Worm (Caenorhabditis elegans) whole organism, L3 larva: ENCODE measurements around the gene F36F12.1.

Experiments
- R02D3.7 ChIP-seq: fragments of 150-350 bp; optimal IDR thresholded peaks from 2 replicates; lab custom pipeline; 2014; ENCODE audit warnings: missing biosample characterization, missing genetic modification characterization
- ZK546.5 ChIP-seq: sonication (generic microtip); optimal IDR thresholded peaks from 2 replicates; lab custom pipeline; 2017; ENCODE audit warnings: missing biosample characterization, missing genetic modification characterization
- aly-2 ChIP-seq: fragments of 150-350 bp; optimal IDR thresholded peaks from 2 replicates; lab custom pipeline; 2014; ENCODE audit warnings: missing biosample characterization, missing genetic modification characterization
- ama-1 ChIP-seq: fragments of 150-350 bp; optimal IDR thresholded peaks from 2 replicates; lab custom pipeline; 2018
- ceh-16 ChIP-seq: sonication (generic microtip); optimal IDR thresholded peaks from 2 replicates; lab custom pipeline; 2017; ENCODE audit warnings: missing biosample characterization, missing genetic modification characterization
- ceh-28 ChIP-seq: fragments of 150-350 bp; optimal IDR thresholded peaks from 2 replicates; lab custom pipeline; 2014; ENCODE audit warnings: missing biosample characterization, missing genetic modification reagents, missing genetic modification characterization
- ceh-82 ChIP-seq: fragments of 150-350 bp; optimal IDR thresholded peaks from 2 replicates; lab custom pipeline; 2014; ENCODE audit warnings: missing biosample characterization, missing genetic modification characterization
- ceh-9 ChIP-seq: sonication (generic microtip); optimal IDR thresholded peaks from 2 replicates; lab custom pipeline; 2018; ENCODE audit warnings: missing biosample characterization, missing genetic modification characterization
- daf-12 ChIP-seq: fragments of 150-350 bp; optimal IDR thresholded peaks from 2 replicates; lab custom pipeline; 2014; ENCODE audit warnings: missing biosample characterization, missing genetic modification reagents, missing genetic modification characterization
- egl-27 ChIP-seq: sonication (generic microtip); optimal IDR thresholded peaks from 4 replicates; lab custom pipeline; 2017; ENCODE audit warnings: missing biosample characterization, missing genetic modification reagents, missing genetic modification characterization
- egl-5 ChIP-seq: fragments of 150-350 bp; optimal IDR thresholded peaks from 2 replicates; lab custom pipeline; 2017; ENCODE audit warnings: missing biosample characterization, missing genetic modification reagents, missing genetic modification characterization, inconsistent platforms
- elt-3 ChIP-seq, 3 experiments: fragments of 150-350 bp in 1 of 3; sonication (generic microtip) in 2 of 3; optimal IDR thresholded peaks; 2 replicates in 2 of 3; 4 replicates in 1 of 3; lab custom pipeline; 2014 to 2017; ENCODE audit warnings: missing biosample characterization in 3 of 3, missing genetic modification characterization in 3 of 3
- eor-1 ChIP-seq, 2 experiments: fragments of 150-350 bp; optimal IDR thresholded peaks; 2 replicates each; lab custom pipeline; 2014 to 2018; ENCODE audit warnings: missing biosample characterization in 2 of 2, missing genetic modification characterization in 2 of 2
- fos-1 ChIP-seq: fragments of 150-350 bp; optimal IDR thresholded peaks from 2 replicates; lab custom pipeline; 2014; ENCODE audit warnings: missing biosample characterization, missing genetic modification characterization
- jun-1 ChIP-seq: fragments of 150-350 bp; optimal IDR thresholded peaks from 2 replicates; lab custom pipeline; 2014; ENCODE audit warnings: missing biosample characterization, missing genetic modification reagents, missing genetic modification characterization
- lin-15B ChIP-seq: fragments of 150-350 bp; optimal IDR thresholded peaks from 2 replicates; lab custom pipeline; 2014; ENCODE audit warnings: missing biosample characterization, missing genetic modification characterization
- lsy-12 ChIP-seq: sonication (generic microtip); optimal IDR thresholded peaks from 2 replicates; lab custom pipeline; 2016; ENCODE audit warnings: mild to moderate bottlenecking, missing genetic modification characterization, missing compliant biosample characterization
- mdl-1 ChIP-seq: fragments of 150-350 bp; optimal IDR thresholded peaks from 2 replicates; lab custom pipeline; 2014; ENCODE audit warnings: missing biosample characterization, missing genetic modification characterization
- mml-1 ChIP-seq: fragments of 150-350 bp; sonication (generic microtip); optimal IDR thresholded peaks from 3 replicates; lab custom pipeline; 2014; ENCODE audit warnings: missing biosample characterization, missing genetic modification characterization
- nfya-1 ChIP-seq: sonication (generic microtip); optimal IDR thresholded peaks from 2 replicates; lab custom pipeline; 2017; ENCODE audit warnings: missing genetic modification characterization, mild to moderate bottlenecking, missing compliant biosample characterization, antibody characterized with exemption, moderate library complexity; ENCODE audit not compliant: insufficient read depth
- nhr-11 ChIP-seq: fragments of 150-350 bp; optimal IDR thresholded peaks from 2 replicates; lab custom pipeline; 2014; ENCODE audit warnings: missing biosample characterization, missing genetic modification characterization
- nhr-12 ChIP-seq: fragments of 150-350 bp; optimal IDR thresholded peaks from 2 replicates; lab custom pipeline; 2014; ENCODE audit warnings: missing biosample characterization, missing genetic modification characterization
- nhr-23 ChIP-seq: fragments of 150-350 bp; optimal IDR thresholded peaks from 2 replicates; lab custom pipeline; 2014; ENCODE audit warnings: missing biosample characterization, missing genetic modification reagents, missing genetic modification characterization
- nhr-237 ChIP-seq: fragments of 150-350 bp; optimal IDR thresholded peaks from 2 replicates; lab custom pipeline; 2014; ENCODE audit warnings: missing biosample characterization, missing genetic modification characterization
- nhr-25 ChIP-seq: sonication (generic microtip); optimal IDR thresholded peaks from 2 replicates; lab custom pipeline; 2017; ENCODE audit warnings: missing biosample characterization, missing genetic modification characterization
- nhr-28 ChIP-seq: fragments of 150-350 bp; optimal IDR thresholded peaks from 2 replicates; lab custom pipeline; 2014; ENCODE audit warnings: missing biosample characterization, missing genetic modification characterization
- nhr-43 ChIP-seq: sonication (generic microtip); optimal IDR thresholded peaks from 2 replicates; lab custom pipeline; 2016; ENCODE audit warnings: mild to moderate bottlenecking, missing genetic modification characterization, missing compliant biosample characterization; ENCODE audit not compliant: poor library complexity, severe bottlenecking
- nhr-67 ChIP-seq: fragments of 150-350 bp; optimal IDR thresholded peaks from 2 replicates; lab custom pipeline; 2014; ENCODE audit warnings: missing biosample characterization, missing genetic modification characterization
- nhr-76 ChIP-seq: fragments of 150-350 bp; sonication (generic microtip); optimal IDR thresholded peaks from 5 replicates; lab custom pipeline; 2014; ENCODE audit warnings: missing biosample characterization, missing genetic modification characterization
- pha-4 ChIP-seq: fragments of 150-350 bp; optimal IDR thresholded peaks from 2 replicates; lab custom pipeline; 2014; ENCODE audit warnings: missing biosample characterization, missing genetic modification reagents, missing genetic modification characterization
- pqm-1 ChIP-seq: fragments of 150-350 bp; optimal IDR thresholded peaks from 2 replicates; lab custom pipeline; 2017; ENCODE audit warnings: missing biosample characterization, missing genetic modification characterization, inconsistent platforms
- sea-2 ChIP-seq: fragments of 150-350 bp; sonication (generic microtip); optimal IDR thresholded peaks from 4 replicates; lab custom pipeline; 2014; ENCODE audit warnings: missing biosample characterization, missing genetic modification reagents, missing genetic modification characterization
- skn-1 ChIP-seq: fragments of 150-350 bp; optimal IDR thresholded peaks from 2 replicates; lab custom pipeline; 2014; ENCODE audit warnings: missing biosample characterization, missing genetic modification characterization
- snpc-4 ChIP-seq: fragments of 150-350 bp; optimal IDR thresholded peaks from 2 replicates; lab custom pipeline; 2014; ENCODE audit warnings: missing biosample characterization, missing genetic modification characterization
- tbx-2 ChIP-seq: sonication (generic microtip); optimal IDR thresholded peaks from 2 replicates; lab custom pipeline; 2016; ENCODE audit warnings: mild to moderate bottlenecking, missing genetic modification characterization, missing compliant biosample characterization
- unc-39 ChIP-seq: sonication (generic microtip); optimal IDR thresholded peaks from 4 replicates; lab custom pipeline; 2017; ENCODE audit warnings: missing biosample characterization, missing genetic modification characterization
- unc-62 ChIP-seq: fragments of 150-350 bp; sonication (generic microtip); optimal IDR thresholded peaks from 4 replicates; lab custom pipeline; 2014; ENCODE audit warnings: missing biosample characterization, missing genetic modification reagents, missing genetic modification characterization
- zag-1 ChIP-seq: fragments of 150-350 bp; optimal IDR thresholded peaks from 2 replicates; lab custom pipeline; 2014; ENCODE audit warnings: missing biosample characterization, missing genetic modification characterization
- ztf-11 ChIP-seq: fragments of 150-350 bp; optimal IDR thresholded peaks from 2 replicates; lab custom pipeline; 2014; ENCODE audit warnings: missing biosample characterization, missing genetic modification characterization
- ztf-4 ChIP-seq: fragments of 150-350 bp; optimal IDR thresholded peaks from 2 replicates; lab custom pipeline; 2014; ENCODE audit warnings: missing biosample characterization, missing genetic modification characterization

Gene F36F12.1

DNA sequence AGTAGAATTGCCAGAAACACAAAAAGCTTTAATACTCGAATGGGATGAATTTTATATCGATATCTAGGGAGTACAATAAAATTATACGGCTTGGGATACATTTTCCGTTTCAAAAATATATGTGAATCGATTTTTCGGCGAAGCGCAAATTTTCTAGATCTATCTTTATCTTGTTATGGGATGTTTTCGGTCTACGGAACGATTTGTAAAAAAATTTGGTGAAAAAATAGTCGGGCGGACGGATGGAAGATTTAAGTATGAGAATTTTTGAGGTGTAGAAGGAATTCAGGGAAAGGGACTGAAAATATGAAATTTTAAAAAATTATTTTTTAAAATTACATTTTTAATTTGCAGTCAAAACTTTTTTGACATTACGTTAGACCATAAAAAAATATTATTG lies 3.0 kb upstream of the F36F12.1 start, which contains the start of gene F22F7.4:
F22F7.4 (minus strand) TSS at position 101 of the 400 bp plus-strand sequence.
- no peak for TF ChIP-seq nhr-237 (tag; lab: Kevin White, UChicago)
- no peak for TF ChIP-seq skn-1
- TF ChIP-seq eor-1 (tag; optimal IDR thresholded peaks at IDR 0.05; lab: Kevin White, UChicago) = no peak
- no peak for TF ChIP-seq egl-5 (tag; lab: Kevin White, UChicago)
- TF ChIP-seq sea-2 = no peak
- no peak for TF ChIP-seq nhr-23
- TF ChIP-seq nhr-76 (tag; lab: Kevin White, UChicago) = no peak
- TF ChIP-seq pha-4 = no peak
- TF ChIP-seq ama-1 = no peak
- no peak for TF ChIP-seq ztf-4
- TF ChIP-seq ztf-11 (tag; lab: Kevin White, UChicago) = no peak
- no peak for TF ChIP-seq jun-1 (tag; lab: Kevin White, UChicago)
- no peak for TF ChIP-seq R02D3.7 (tag; lab: Kevin White, UChicago)
- no peak for TF ChIP-seq ZK546.5 (tag; lab: Kevin White, UChicago)
- no peak for TF ChIP-seq aly-2 (tag; lab: Kevin White, UChicago)
- no peak for TF ChIP-seq nhr-28
- TF ChIP-seq mml-1 (tag; lab: Kevin White, UChicago) = no peak
- TF ChIP-seq snpc-4 = no peak

DNA sequence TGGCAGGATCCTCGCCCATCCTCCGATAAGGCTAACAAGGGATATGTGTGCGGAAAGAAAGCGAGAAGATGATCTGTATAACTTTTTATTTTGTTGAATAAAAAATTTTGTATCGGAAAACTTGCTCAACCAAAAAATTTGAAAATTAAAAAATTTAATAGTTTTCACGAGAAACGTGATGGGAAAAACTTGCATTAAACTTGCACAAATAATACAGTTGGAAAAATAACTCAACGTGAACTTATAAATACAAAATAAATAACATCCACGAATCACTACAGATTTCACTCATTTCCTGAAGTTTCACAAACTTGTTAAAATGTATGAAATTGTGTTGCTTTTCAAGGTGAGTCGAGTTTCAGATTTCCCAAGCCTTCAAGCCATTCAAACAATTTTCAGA lies 4.0 kb downstream of the F36F12.1 start, which contains the start of gene F36F12.7:
F36F12.7 (plus strand) TSS at position 301 of the 400 bp plus-strand sequence.
- TF ChIP-seq elt-3 (tag; optimal IDR thresholded peaks at IDR 0.05; lab: Kevin White, UChicago) (no peak), jun-1 (tag; lab: Kevin White, UChicago) (no peak), skn-1 (no peak), mml-1 (tag; lab: Kevin White, UChicago) (no peak), nhr-12 (tag; lab: Kevin White, UChicago) (no peak), ceh-9 (no peak), eor-1 (tag; optimal IDR thresholded peaks at IDR 0.05; lab: Kevin White, UChicago) (no peak), nhr-76 (tag; lab: Kevin White, UChicago) (no peak), nhr-25 (no peak), mdl-1 (no peak), egl-27 (tag; lab: Kevin White, UChicago) (no peak), nhr-23 (no peak), tbx-2 (no peak)
- TF ChIP-seq, all 47 proteins: peak for 0

DNA sequence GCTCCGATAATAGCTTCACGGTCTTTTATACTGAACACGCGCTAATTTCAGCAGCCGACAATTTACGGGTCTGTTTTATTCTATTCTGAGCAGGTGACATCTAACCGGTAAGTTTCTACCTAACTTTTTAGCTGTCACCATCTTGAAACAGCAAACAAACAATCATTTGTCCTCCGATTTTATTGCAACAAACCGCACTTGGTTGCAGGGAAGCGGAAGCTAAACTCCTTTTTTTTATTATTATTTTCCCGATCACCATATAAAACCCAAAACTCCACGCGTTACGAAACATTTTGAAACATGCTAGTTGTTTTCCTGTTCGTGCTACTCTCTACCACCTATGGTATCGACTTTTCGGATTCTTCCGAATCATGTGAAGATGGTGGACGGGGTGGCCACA lies 5.4 kb downstream of the F36F12.1 start, which contains the start of gene clec-208:
clec-208 (plus strand) TSS at position 301 of the 400 bp plus-strand sequence.
- TF ChIP-seq aly-2 (tag; lab: Kevin White, UChicago) = no peak
- no peak for TF ChIP-seq unc-62
- no peak for TF ChIP-seq ZK546.5 (tag; lab: Kevin White, UChicago)
- no peak for TF ChIP-seq nhr-11 (tag; lab: Kevin White, UChicago)
- TF ChIP-seq ztf-11 (tag; lab: Kevin White, UChicago) = no peak
- no peak for TF ChIP-seq unc-39 (tag; lab: Kevin White, UChicago)
- TF ChIP-seq lsy-12 (tag; lab: Kevin White, UChicago) = no peak
- no peak for TF ChIP-seq daf-12 (tag; lab: Kevin White, UChicago)
- no peak for TF ChIP-seq pqm-1
- no peak for TF ChIP-seq ceh-9

DNA sequence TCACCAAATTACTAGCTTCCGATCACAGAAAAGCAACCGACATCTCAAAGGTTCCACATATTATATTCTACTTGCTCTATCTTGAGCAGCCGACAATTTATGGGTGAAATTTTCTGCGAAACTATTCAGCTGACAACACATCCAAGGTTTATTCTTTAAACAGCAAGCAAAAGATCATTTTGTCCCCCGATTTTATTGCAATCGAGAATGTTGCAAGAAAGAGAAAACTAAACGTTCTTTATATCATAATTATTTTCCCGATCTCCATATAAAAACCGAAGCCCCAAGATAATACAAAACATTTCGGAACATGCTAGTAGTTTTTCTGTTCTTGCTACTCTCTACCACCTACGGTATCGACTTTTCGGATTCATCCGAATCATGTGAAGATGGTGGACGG lies 7.2 kb downstream of the F36F12.1 start, which contains the start of gene clec-207:
clec-207 (plus strand) TSS at position 301 of the 400 bp plus-strand sequence.
- TF ChIP-seq fos-1 (tag; lab: Kevin White, UChicago) (no peak), jun-1 (tag; lab: Kevin White, UChicago) (no peak), ceh-28 (tag; lab: Kevin White, UChicago) (no peak), nhr-23 (no peak), egl-27 (tag; lab: Kevin White, UChicago) (no peak), nhr-67 (no peak), nhr-12 (tag; lab: Kevin White, UChicago) (no peak), zag-1 (no peak), pha-4 (no peak)

DNA sequence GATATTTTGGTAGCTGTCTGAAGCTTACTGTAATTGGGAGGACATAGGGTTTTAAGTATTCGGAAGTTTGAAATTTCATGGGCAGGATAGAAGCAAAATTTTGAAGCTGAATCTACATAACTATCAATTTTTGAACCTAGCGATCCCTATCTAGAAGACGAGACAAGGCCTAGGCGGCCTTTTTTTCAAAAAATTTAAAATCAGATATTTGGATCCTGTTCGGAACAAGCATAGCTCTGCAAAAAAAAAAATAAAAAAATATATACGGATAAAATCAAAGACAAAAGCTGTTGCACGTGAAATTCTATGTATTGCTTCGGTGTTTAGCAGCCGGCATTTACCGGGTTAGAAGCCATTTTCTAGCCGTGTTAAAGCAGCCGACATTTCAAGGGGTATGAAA lies 7.8 kb downstream of the F36F12.1 start, which contains the start of gene F36F12.2:
F36F12.2 (minus strand) TSS at position 101 of the 400 bp plus-strand sequence.
- TF ChIP-seq elt-3 (tag; optimal IDR thresholded peaks at IDR 0.05; lab: Kevin White, UChicago) = no peak
- no peak for TF ChIP-seq nhr-12 (tag; lab: Kevin White, UChicago)
- no peak for TF ChIP-seq mml-1 (tag; lab: Kevin White, UChicago)
- TF ChIP-seq nhr-43 (tag; lab: Kevin White, UChicago) = no peak
- no peak for TF ChIP-seq mdl-1
- TF ChIP-seq nhr-23 = no peak
- no peak for TF ChIP-seq ceh-16
- no peak for TF ChIP-seq pha-4
- no peak for TF ChIP-seq ceh-82
- no peak for TF ChIP-seq nhr-67
- no peak for TF ChIP-seq zag-1
- no peak for TF ChIP-seq ama-1
- TF ChIP-seq nfya-1 (tag; lab: Kevin White, UChicago) = no peak
- no peak for TF ChIP-seq ztf-11 (tag; lab: Kevin White, UChicago)
- TF ChIP-seq lin-15B (tag; lab: Kevin White, UChicago) = no peak
- TF ChIP-seq unc-39 (tag; lab: Kevin White, UChicago) = no peak
- TF ChIP-seq unc-62 = no peak
- no peak for TF ChIP-seq nhr-237 (tag; lab: Kevin White, UChicago)
- no peak for TF ChIP-seq ceh-28 (tag; lab: Kevin White, UChicago)
